Worm (Caenorhabditis elegans) whole organism, L4 larva: ENCODE data around the gene ZC443.4.
A peak's percentile ranks its signal among the peaks of the same experiment; 100 is the strongest.

Experiments
- D1046.2 ChIP-seq: fragments of 200-800 bp; sonication (Bioruptor generic); IDR thresholded peaks from 2 replicates; pipeline ENCODE4 v1.3.6; 2022; ENCODE audit warnings: missing genetic modification characterization, missing compliant biosample characterization
- F10B5.3 ChIP-seq: sonication (generic microtip); optimal IDR thresholded peaks from 2 replicates; lab custom pipeline; 2016; ENCODE audit warnings: mild to moderate bottlenecking, missing genetic modification characterization, missing compliant biosample characterization
- R02D3.7 ChIP-seq: fragments of 150-350 bp; sonication (generic microtip); optimal IDR thresholded peaks from 3 replicates; lab custom pipeline; 2014; ENCODE audit warnings: missing biosample characterization, missing genetic modification characterization
- T20F7.1 ChIP-seq: fragments of 200-800 bp; sonication (Bioruptor generic); optimal IDR thresholded peaks from 2 replicates; lab custom pipeline; 2018; ENCODE audit warnings: mild to moderate bottlenecking, missing genetic modification characterization, missing compliant biosample characterization
- ZK337.2 ChIP-seq: fragments of 200-800 bp; sonication (Bioruptor generic); IDR thresholded peaks from 2 replicates; pipeline ENCODE4 v1.3.6; 2022; ENCODE audit warnings: missing genetic modification reagents, missing genetic modification characterization, missing compliant biosample characterization
- attf-4 ChIP-seq: sonication (generic microtip); optimal IDR thresholded peaks from 3 replicates; lab custom pipeline; 2017; ENCODE audit warnings: missing biosample characterization, missing genetic modification characterization
- ceh-44 ChIP-seq: fragments of 200-800 bp; sonication (Bioruptor generic); IDR thresholded peaks from 2 replicates; pipeline ENCODE4 v1.3.6; 2022; ENCODE audit warnings: missing genetic modification reagents, missing genetic modification characterization, missing compliant biosample characterization
- ceh-62 ChIP-seq: sonication (generic microtip); optimal IDR thresholded peaks from 2 replicates; lab custom pipeline; 2017; ENCODE audit warnings: missing biosample characterization, missing genetic modification characterization
- daf-8 ChIP-seq: fragments of 200-800 bp; sonication (Bioruptor generic); IDR thresholded peaks from 2 replicates; pipeline ENCODE4 v1.3.6; 2022; ENCODE audit warnings: missing genetic modification characterization, missing compliant biosample characterization
- dmd-9 ChIP-seq: fragments of 200-800 bp; sonication (Bioruptor generic); IDR thresholded peaks from 2 replicates; pipeline ENCODE4 v1.3.6; 2022; ENCODE audit warnings: missing genetic modification reagents, missing genetic modification characterization, missing compliant biosample characterization
- dve-1 ChIP-seq: sonication (generic microtip); optimal IDR thresholded peaks from 2 replicates; lab custom pipeline; 2017; ENCODE audit warnings: antibody characterized with exemption, mild to moderate bottlenecking, missing genetic modification characterization, missing compliant biosample characterization; ENCODE audit not compliant: insufficient read depth
- egl-27 ChIP-seq: sonication (generic microtip); optimal IDR thresholded peaks from 3 replicates; lab custom pipeline; 2017; ENCODE audit warnings: missing biosample characterization, missing genetic modification reagents, missing genetic modification characterization
- egl-43 ChIP-seq: fragments of 200-800 bp; sonication (Bioruptor generic); IDR thresholded peaks from 2 replicates; pipeline ENCODE4 v1.3.6; 2022; ENCODE audit warnings: missing genetic modification reagents, missing genetic modification characterization, missing compliant biosample characterization
- gei-8 ChIP-seq: fragments of 200-800 bp; sonication (Bioruptor generic); optimal IDR thresholded peaks from 2 replicates; lab custom pipeline; 2018; ENCODE audit warnings: mild to moderate bottlenecking, missing genetic modification characterization, missing compliant biosample characterization
- hif-1 ChIP-seq, 2 experiments: sonication (generic microtip); optimal IDR thresholded peaks; 2 replicates each; lab custom pipeline; 2016 to 2017; ENCODE audit warnings: missing compliant biosample characterization in 2 of 2, missing genetic modification characterization in 2 of 2, missing genetic modification reagents in 2 of 2, missing genotype in 2 of 2, mild to moderate bottlenecking in 1 of 2
- hlh-30 ChIP-seq: sonication (generic microtip); optimal IDR thresholded peaks from 2 replicates; lab custom pipeline; 2017; ENCODE audit warnings: antibody characterized with exemption, mild to moderate bottlenecking, missing genetic modification characterization, missing compliant biosample characterization; ENCODE audit not compliant: insufficient read depth
- lin-1 ChIP-seq: fragments of 200-800 bp; sonication (Bioruptor generic); IDR thresholded peaks from 2 replicates; pipeline ENCODE4 v1.3.6; 2022; ENCODE audit warnings: missing genetic modification reagents, missing genetic modification characterization, missing compliant biosample characterization
- lin-29 ChIP-seq: fragments of 200-800 bp; sonication (Bioruptor generic); IDR thresholded peaks from 2 replicates; pipeline ENCODE4 v1.3.6; 2022; ENCODE audit warnings: missing genetic modification reagents, missing genetic modification characterization, missing compliant biosample characterization
- lin-38 ChIP-seq: fragments of 200-800 bp; sonication (Bioruptor generic); IDR thresholded peaks from 2 replicates; pipeline ENCODE4 v1.3.6; 2022; ENCODE audit warnings: missing genetic modification reagents, missing genetic modification characterization, missing compliant biosample characterization
- lin-39 ChIP-seq: fragments of 150-350 bp; optimal IDR thresholded peaks from 2 replicates; lab custom pipeline; 2014; ENCODE audit warnings: missing biosample characterization, missing genetic modification reagents, missing genetic modification characterization
- lir-3 ChIP-seq: sonication (generic microtip); optimal IDR thresholded peaks from 2 replicates; lab custom pipeline; 2016; ENCODE audit warnings: mild to moderate bottlenecking, missing genetic modification characterization, missing compliant biosample characterization
- lsy-2 ChIP-seq, 2 experiments: fragments of 150-350 bp in 1 of 2; sonication (generic microtip) in 1 of 2; optimal IDR thresholded peaks; 2 replicates each; lab custom pipeline; 2014 to 2017; ENCODE audit warnings: missing biosample characterization in 2 of 2, missing genetic modification characterization in 2 of 2
- madf-9 ChIP-seq: fragments of 200-800 bp; sonication (Bioruptor generic); conservative IDR thresholded peaks from 2 replicates; pipeline ENCODE4 v1.3.6; 2022; ENCODE audit warnings: missing genetic modification reagents, missing genetic modification characterization, missing compliant biosample characterization
- mes-2 ChIP-seq: sonication (generic microtip); optimal IDR thresholded peaks from 2 replicates; lab custom pipeline; 2016; ENCODE audit warnings: missing genotype, mild to moderate bottlenecking, missing genetic modification characterization, missing compliant biosample characterization; ENCODE audit not compliant: poor library complexity, severe bottlenecking
- mxl-2 ChIP-seq: fragments of 200-800 bp; sonication (Bioruptor generic); conservative IDR thresholded peaks from 2 replicates; pipeline ENCODE4 v1.3.6; 2022; ENCODE audit warnings: missing genetic modification reagents, missing genetic modification characterization, missing compliant biosample characterization
- nhr-102 ChIP-seq: sonication (generic microtip); optimal IDR thresholded peaks from 2 replicates; lab custom pipeline; 2016; ENCODE audit warnings: mild to moderate bottlenecking, missing genetic modification characterization, moderate library complexity, missing compliant biosample characterization
- nhr-11 ChIP-seq: fragments of 150-350 bp; optimal IDR thresholded peaks from 2 replicates; lab custom pipeline; 2014; ENCODE audit warnings: missing biosample characterization, missing genetic modification characterization
- nhr-111 ChIP-seq: fragments of 200-800 bp; sonication (Bioruptor generic); optimal IDR thresholded peaks from 2 replicates; lab custom pipeline; 2018; ENCODE audit warnings: mild to moderate bottlenecking, missing genetic modification characterization, missing compliant biosample characterization
- nhr-25 ChIP-seq: sonication (generic microtip); optimal IDR thresholded peaks from 2 replicates; lab custom pipeline; 2017; ENCODE audit warnings: missing genetic modification characterization, mild to moderate bottlenecking, missing compliant biosample characterization, antibody characterized with exemption, moderate library complexity, borderline replicate concordance; ENCODE audit not compliant: insufficient read depth
- nhr-28 ChIP-seq: fragments of 150-350 bp; optimal IDR thresholded peaks from 2 replicates; lab custom pipeline; 2014; ENCODE audit warnings: missing biosample characterization, missing genetic modification characterization
- nhr-41 ChIP-seq: fragments of 200-800 bp; sonication (Bioruptor generic); IDR thresholded peaks from 2 replicates; pipeline ENCODE4 v1.3.6; 2022; ENCODE audit warnings: missing genetic modification reagents, missing genetic modification characterization, missing compliant biosample characterization
- nhr-6 ChIP-seq: fragments of 150-350 bp; optimal IDR thresholded peaks from 2 replicates; lab custom pipeline; 2014; ENCODE audit warnings: missing biosample characterization, missing genetic modification characterization
- pha-4 ChIP-seq, 2 experiments: fragments of 150-350 bp in 1 of 2; fragments of 200-800 bp in 1 of 2; sonication (Bioruptor generic) in 1 of 2; IDR thresholded peaks in 1 of 2; optimal IDR thresholded peaks in 1 of 2; 2 replicates each; pipeline versions ENCODE4 v1.3.6 to Lab custom; 2014 to 2022; ENCODE audit warnings: missing genetic modification characterization in 2 of 2, missing genetic modification reagents in 2 of 2, missing biosample characterization in 1 of 2, missing compliant biosample characterization in 1 of 2
- php-3 ChIP-seq: fragments of 200-800 bp; sonication (Bioruptor generic); IDR thresholded peaks from 2 replicates; pipeline ENCODE4 v1.3.6; 2022; ENCODE audit warnings: missing genetic modification reagents, missing genetic modification characterization, missing compliant biosample characterization
- saeg-2 ChIP-seq: fragments of 200-800 bp; sonication (Bioruptor generic); IDR thresholded peaks from 2 replicates; pipeline ENCODE4 v1.3.6; 2022; ENCODE audit warnings: missing genetic modification reagents, missing genetic modification characterization, missing compliant biosample characterization
- sdz-12 ChIP-seq: fragments of 200-800 bp; sonication (Bioruptor generic); optimal IDR thresholded peaks from 2 replicates; lab custom pipeline; 2018; ENCODE audit warnings: mild to moderate bottlenecking, missing genetic modification characterization, missing compliant biosample characterization
- snpc-4 ChIP-seq: fragments of 150-350 bp; optimal IDR thresholded peaks from 2 replicates; lab custom pipeline; 2014; ENCODE audit warnings: missing biosample characterization, missing genetic modification characterization
- spr-1 ChIP-seq: sonication (generic microtip); optimal IDR thresholded peaks from 2 replicates; lab custom pipeline; 2016; ENCODE audit warnings: mild to moderate bottlenecking, missing genetic modification characterization, missing compliant biosample characterization
- tra-1 ChIP-seq: fragments of 200-800 bp; sonication (Bioruptor generic); IDR thresholded peaks from 2 replicates; pipeline ENCODE4 v1.3.6; 2022; ENCODE audit warnings: missing genetic modification reagents, missing genetic modification characterization, missing compliant biosample characterization
- zag-1 ChIP-seq: fragments of 150-350 bp; optimal IDR thresholded peaks from 2 replicates; lab custom pipeline; 2014; ENCODE audit warnings: missing biosample characterization, missing genetic modification characterization
- zfp-2 ChIP-seq: sonication (generic microtip); optimal IDR thresholded peaks from 2 replicates; lab custom pipeline; 2016; ENCODE audit warnings: mild to moderate bottlenecking, missing genetic modification characterization, missing compliant biosample characterization
- zip-11 ChIP-seq: fragments of 200-800 bp; sonication (Bioruptor generic); IDR thresholded peaks from 2 replicates; pipeline ENCODE4 v1.3.6; 2022; ENCODE audit warnings: missing genetic modification characterization, missing compliant biosample characterization
- zip-2 ChIP-seq: fragments of 150-350 bp; optimal IDR thresholded peaks from 2 replicates; lab custom pipeline; 2014; ENCODE audit warnings: missing biosample characterization, missing genetic modification characterization
- ztf-11 ChIP-seq: fragments of 150-350 bp; optimal IDR thresholded peaks from 2 replicates; lab custom pipeline; 2014; ENCODE audit warnings: missing biosample characterization, missing genetic modification characterization

ZC443.4 gene

ce11 chrV:12787026-12787425, 32.7 kb downstream of the ZC443.4 start, which contains the start of gene fkb-4:
Gene fkb-4, minus strand, starts transcription at chrV:12787126.
- TF ChIP-seq ztf-11 (no peak), ceh-62 (no peak), daf-8 (GFP tag; lab: Robert Waterston, UW) (no peak), D1046.2 (GFP tag; lab: Robert Waterston, UW) (no peak), nhr-28 (tag; lab: Kevin White, UChicago) (no peak), lir-3 (no peak), hif-1 (tag; optimal IDR thresholded peaks at IDR 0.05; lab: Kevin White, UChicago) (no peak), hlh-30 (tag; lab: Kevin White, UChicago) (no peak), lin-29 (GFP tag; lab: Robert Waterston, UW) (no peak), pha-4 (GFP tag; IDR thresholded peaks at IDR 0.05; lab: Robert Waterston, UW) (no peak), pha-4 (tag; optimal IDR thresholded peaks at IDR 0.05; lab: Kevin White, UChicago) (no peak), T20F7.1 (no peak), nhr-111 (GFP tag; lab: Kevin White, UChicago) (no peak), zip-2 (tag; lab: Kevin White, UChicago) (no peak), dve-1 (no peak)

- TF ChIP-seq php-3 (GFP tag; lab: Robert Waterston, UW), result no peak
- TF ChIP-seq tra-1 (GFP tag; lab: Robert Waterston, UW), result no peak
- no peak for TF ChIP-seq lin-39 (tag; lab: Kevin White, UChicago)
- no peak for TF ChIP-seq attf-4 (tag; lab: Kevin White, UChicago)
- no peak for TF ChIP-seq mxl-2 (GFP tag; lab: Robert Waterston, UW)
- TF ChIP-seq ceh-62, result no peak
- no peak for TF ChIP-seq R02D3.7
Observed at ce11 chrV:12786340-12786739, 33.3 kb downstream of the ZC443.4 start.

ce11 chrV:12784861-12785260, 34.8 kb downstream of the ZC443.4 start, which contains the start of gene sre-20:
Gene sre-20, minus strand, starts transcription at chrV:12784961.
- no peak for TF ChIP-seq egl-27 (tag; lab: Kevin White, UChicago)
- no peak for TF ChIP-seq nhr-11 (tag; lab: Kevin White, UChicago)
- no peak for TF ChIP-seq nhr-25 (tag; lab: Kevin White, UChicago)
- TF ChIP-seq attf-4 (tag; lab: Kevin White, UChicago), result no peak
- no peak for TF ChIP-seq php-3 (GFP tag; lab: Robert Waterston, UW)
- no peak for TF ChIP-seq spr-1 (tag; lab: Kevin White, UChicago)
- TF ChIP-seq lin-39 (tag; lab: Kevin White, UChicago), result no peak
- TF ChIP-seq nhr-6, result no peak
- TF ChIP-seq snpc-4 (tag; lab: Kevin White, UChicago), result no peak
- TF ChIP-seq ceh-44 (GFP tag; lab: Robert Waterston, UW), result no peak
- TF ChIP-seq nhr-102, result no peak
- TF ChIP-seq lsy-2 (tag; optimal IDR thresholded peaks at IDR 0.05; lab: Kevin White, UChicago), result no peak
- TF ChIP-seq egl-43 (GFP tag; lab: Robert Waterston, UW), result no peak
- no peak for TF ChIP-seq lin-1

- TF ChIP-seq gei-8 (GFP tag; lab: Kevin White, UChicago) (peak; percentile 43), D1046.2 (GFP tag; lab: Robert Waterston, UW) (peak; percentile 87), egl-43 (GFP tag; lab: Robert Waterston, UW) (no peak; the same call in 1 of the 2 replicates), spr-1 (tag; lab: Kevin White, UChicago) (peak; percentile 31), zfp-2 (tag; lab: Kevin White, UChicago) (peak; percentile 28), madf-9 (GFP tag; lab: Robert Waterston, UW) (peak; percentile 88), zip-11 (GFP tag; lab: Robert Waterston, UW) (peak; percentile 75), nhr-41 (no peak; the same call in 1 of the 2 replicates), F10B5.3 (tag; lab: Kevin White, UChicago) (peak; percentile 45), zip-2 (tag; lab: Kevin White, UChicago) (no peak), dve-1 (no peak), attf-4 (tag; lab: Kevin White, UChicago) (no peak), sdz-12 (GFP tag; lab: Kevin White, UChicago) (peak; percentile 91), mes-2 (no peak), pha-4 (GFP tag; IDR thresholded peaks at IDR 0.05; lab: Robert Waterston, UW) (peak; percentile 86), pha-4 (tag; optimal IDR thresholded peaks at IDR 0.05; lab: Kevin White, UChicago) (no peak), zag-1 (tag; lab: Kevin White, UChicago) (no peak), ceh-44 (GFP tag; lab: Robert Waterston, UW) (peak; percentile 65; the same call in 1 of the 2 replicates), dmd-9 (peak; percentile 78), saeg-2 (0 out of 2 replicates have a peak, but pooled peaks have one; percentile 21), ZK337.2 (GFP tag; lab: Robert Waterston, UW) (no peak), lin-38 (GFP tag; lab: Robert Waterston, UW) (no peak)
Observed at ce11 chrV:12780248-12780647, 39.4 kb downstream of the ZC443.4 start.
